Fruit fly (Drosophila melanogaster): ENCODE data around the gene drm.

drm gene

DNA sequence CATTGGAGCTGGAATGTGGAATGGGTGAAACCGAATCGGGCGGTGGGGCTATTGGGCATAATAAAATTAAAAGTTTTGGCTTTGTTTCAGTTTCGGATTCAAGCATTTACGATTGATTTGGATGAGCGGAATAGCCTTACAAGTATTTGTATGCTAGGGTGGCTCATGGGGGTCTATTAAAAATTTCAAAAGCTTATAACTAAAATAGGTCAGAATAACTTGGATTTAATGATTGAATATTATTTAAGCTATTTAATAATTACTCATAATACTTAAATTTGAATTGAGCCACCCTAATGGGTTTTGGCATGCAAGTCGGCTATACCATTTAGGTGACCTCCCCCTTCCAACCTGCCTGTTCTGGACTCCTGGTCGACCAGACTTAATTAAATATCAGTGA is 20.6 kb downstream of the drm start:
- peak; percentile 14 for TF ChIP-seq br (GFP tag; optimal IDR thresholded peaks at IDR 0.05)
- TF ChIP-seq Hnf4 (GFP tag; optimal IDR thresholded peaks at IDR 0.05): peak; percentile 46
- TF ChIP-seq fru (GFP tag; optimal IDR thresholded peaks at IDR 0.05): peak; percentile 8
- TF ChIP-seq h (GFP tag; optimal IDR thresholded peaks at IDR 0.05): peak; percentile 23
- TF ChIP-seq Myc (optimal IDR thresholded peaks at IDR 0.05): no peak
- TF ChIP-seq Rel (GFP tag; optimal IDR thresholded peaks at IDR 0.05): no peak
- TF ChIP-seq Rel (tag; optimal IDR thresholded peaks at IDR 0.05): no peak
- no peak for TF ChIP-seq dsf (GFP tag; optimal IDR thresholded peaks at IDR 0.05; ENCODE audit: borderline replicate concordance)
- TF ChIP-seq N (GFP tag; optimal IDR thresholded peaks at IDR 0.05): no peak
- TF ChIP-seq woc (GFP tag; optimal IDR thresholded peaks at IDR 0.05): no peak
- TF ChIP-seq Hr83 (GFP tag; optimal IDR thresholded peaks at IDR 0.05; ENCODE audit: poor library complexity, severe bottlenecking): no peak
- no peak for TF ChIP-seq tai (GFP tag; optimal IDR thresholded peaks at IDR 0.05)
- TF ChIP-seq usp (GFP tag; optimal IDR thresholded peaks at IDR 0.05): no peak
- no peak for TF ChIP-seq jim (GFP tag; optimal IDR thresholded peaks at IDR 0.05)
- TF ChIP-seq Dif (GFP tag; optimal IDR thresholded peaks at IDR 0.05; ENCODE audit: partially characterized antibody): no peak
- TF ChIP-seq CG32264 (GFP tag; optimal IDR thresholded peaks at IDR 0.05): no peak
- peak; percentile 68 for TF ChIP-seq OdsH (GFP tag; optimal IDR thresholded peaks at IDR 0.05)
- TF ChIP-seq sage (GFP tag; optimal IDR thresholded peaks at IDR 0.05): no peak
- peak; percentile 33 for TF ChIP-seq psq (GFP tag; optimal IDR thresholded peaks at IDR 0.05)
- TF ChIP-seq sv (GFP tag; optimal IDR thresholded peaks at IDR 0.05): no peak
- TF ChIP-seq rgr (GFP tag; optimal IDR thresholded peaks at IDR 0.05): peak; percentile 53
- no peak for TF ChIP-seq GATAd (GFP tag; optimal IDR thresholded peaks at IDR 0.05)
- no peak for TF ChIP-seq Dfd (GFP tag; optimal IDR thresholded peaks at IDR 0.05)
- TF ChIP-seq foxo (GFP tag; optimal IDR thresholded peaks at IDR 0.05): peak in 1 of 2 experiments; percentile 54
- no peak for TF ChIP-seq CrebA (GFP tag; optimal IDR thresholded peaks at IDR 0.05; ENCODE audit: borderline replicate concordance)
- no peak for TF ChIP-seq Hr78 (GFP tag; optimal IDR thresholded peaks at IDR 0.05)
- TF ChIP-seq pan (optimal IDR thresholded peaks at IDR 0.05): no peak
- no peak for TF ChIP-seq Vsx2 (GFP tag; optimal IDR thresholded peaks at IDR 0.05; ENCODE audit: partially characterized antibody)
- TF ChIP-seq ey (GFP tag; optimal IDR thresholded peaks at IDR 0.05): peak; percentile 5
- no peak for TF ChIP-seq lola (GFP tag; optimal IDR thresholded peaks at IDR 0.05)
- no peak for TF ChIP-seq CG9705 (GFP tag; optimal IDR thresholded peaks at IDR 0.05)
- TF ChIP-seq HLH106 (tag; optimal IDR thresholded peaks at IDR 0.05): peak; percentile 31
- TF ChIP-seq Jra (GFP tag; optimal IDR thresholded peaks at IDR 0.05): no peak
- peak; percentile 49 for TF ChIP-seq Sp1 (GFP tag; optimal IDR thresholded peaks at IDR 0.05)
- no peak for TF ChIP-seq brk (GFP tag; optimal IDR thresholded peaks at IDR 0.05)

DNA sequence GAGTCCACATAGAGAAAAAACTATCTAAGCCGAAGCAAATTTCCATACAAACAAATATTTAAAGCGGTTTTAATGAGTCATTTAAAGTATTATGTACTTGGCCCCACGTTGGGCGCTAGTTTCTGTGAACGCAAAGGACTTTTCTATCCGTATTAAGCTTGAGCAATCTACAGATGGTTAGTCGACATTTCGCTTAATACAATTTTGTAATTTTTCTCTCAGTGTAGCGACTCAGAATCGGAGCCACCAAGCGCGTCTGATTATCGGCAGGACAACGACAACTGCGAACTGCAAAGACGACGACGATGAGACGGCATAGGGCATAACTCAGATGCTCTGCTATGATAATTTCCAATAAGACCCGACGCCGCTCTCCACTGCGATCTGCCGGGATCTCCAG is 23.4 kb downstream of the drm start:
- TF ChIP-seq CG32264 (GFP tag; optimal IDR thresholded peaks at IDR 0.05) (no peak), h (GFP tag; optimal IDR thresholded peaks at IDR 0.05) (peak; percentile 34), Dif (GFP tag; optimal IDR thresholded peaks at IDR 0.05; ENCODE audit: partially characterized antibody) (no peak), Hnf4 (GFP tag; optimal IDR thresholded peaks at IDR 0.05) (peak; percentile 8), fru (GFP tag; optimal IDR thresholded peaks at IDR 0.05) (peak; percentile 52), foxo (GFP tag; optimal IDR thresholded peaks at IDR 0.05) (peak in 1 of 2 experiments; percentile 33), rgr (GFP tag; optimal IDR thresholded peaks at IDR 0.05) (peak; percentile 21), woc (GFP tag; optimal IDR thresholded peaks at IDR 0.05) (peak; percentile 25), HLH106 (tag; optimal IDR thresholded peaks at IDR 0.05) (peak; percentile 32), psq (GFP tag; optimal IDR thresholded peaks at IDR 0.05) (peak; percentile 36), br (GFP tag; optimal IDR thresholded peaks at IDR 0.05) (peak; percentile 25), ey (GFP tag; optimal IDR thresholded peaks at IDR 0.05) (peak; percentile 46), Sp1 (GFP tag; optimal IDR thresholded peaks at IDR 0.05) (peak; percentile 1), Dfd (GFP tag; optimal IDR thresholded peaks at IDR 0.05) (no peak)

- TF ChIP-seq Dif (GFP tag; optimal IDR thresholded peaks at IDR 0.05; ENCODE audit: partially characterized antibody) (no peak), Rel (GFP tag; optimal IDR thresholded peaks at IDR 0.05) (no peak), Rel (tag; optimal IDR thresholded peaks at IDR 0.05) (peak; percentile 77), Vsx2 (GFP tag; optimal IDR thresholded peaks at IDR 0.05; ENCODE audit: partially characterized antibody) (no peak)
These were observed 25.5 kb downstream of the drm start for dm6 chr2L:3564556-3564955.

- TF ChIP-seq N (GFP tag; optimal IDR thresholded peaks at IDR 0.05) (no peak), HLH106 (tag; optimal IDR thresholded peaks at IDR 0.05) (peak; percentile 50), Sp1 (GFP tag; optimal IDR thresholded peaks at IDR 0.05) (peak; percentile 50), psq (GFP tag; optimal IDR thresholded peaks at IDR 0.05) (peak; percentile 28), Dif (GFP tag; optimal IDR thresholded peaks at IDR 0.05; ENCODE audit: partially characterized antibody) (no peak), rgr (GFP tag; optimal IDR thresholded peaks at IDR 0.05) (peak; percentile 47), Dfd (GFP tag; optimal IDR thresholded peaks at IDR 0.05) (no peak), Jra (GFP tag; optimal IDR thresholded peaks at IDR 0.05) (no peak), woc (GFP tag; optimal IDR thresholded peaks at IDR 0.05) (peak; percentile 28), jim (GFP tag; optimal IDR thresholded peaks at IDR 0.05) (no peak), Mio (GFP tag; optimal IDR thresholded peaks at IDR 0.05) (no peak), fru (GFP tag; optimal IDR thresholded peaks at IDR 0.05) (peak; percentile 54), sv (GFP tag; optimal IDR thresholded peaks at IDR 0.05) (no peak), Myc (optimal IDR thresholded peaks at IDR 0.05) (no peak), br (GFP tag; optimal IDR thresholded peaks at IDR 0.05) (peak; percentile 43), lola (GFP tag; optimal IDR thresholded peaks at IDR 0.05) (no peak), Rel (GFP tag; optimal IDR thresholded peaks at IDR 0.05) (no peak), Rel (tag; optimal IDR thresholded peaks at IDR 0.05) (no peak), Hr78 (GFP tag; optimal IDR thresholded peaks at IDR 0.05) (no peak), dmrt93B (GFP tag; optimal IDR thresholded peaks at IDR 0.05) (peak; percentile 38), brk (GFP tag; optimal IDR thresholded peaks at IDR 0.05) (no peak), ey (GFP tag; optimal IDR thresholded peaks at IDR 0.05) (peak; percentile 64), CG32264 (GFP tag; optimal IDR thresholded peaks at IDR 0.05) (no peak), Hnf4 (GFP tag; optimal IDR thresholded peaks at IDR 0.05) (peak; percentile 45), h (GFP tag; optimal IDR thresholded peaks at IDR 0.05) (peak; percentile 71), foxo (GFP tag; optimal IDR thresholded peaks at IDR 0.05) (peak in 1 of 2 experiments; percentile 67), OdsH (GFP tag; optimal IDR thresholded peaks at IDR 0.05) (peak; percentile 47), Abd-B (GFP tag; optimal IDR thresholded peaks at IDR 0.05) (no peak), Vsx2 (GFP tag; optimal IDR thresholded peaks at IDR 0.05; ENCODE audit: partially characterized antibody) (no peak)
These were observed 27.5 kb downstream of the drm start for dm6 chr2L:3566532-3566931.
